Worm (Caenorhabditis elegans) whole organism, L4 larva: Measurements from ENCODE around the gene F07E5.9.

Experiments used
- fkh-10 ChIP-seq: fragments of 150-350 bp; optimal IDR thresholded peaks from 2 replicates; lab custom pipeline; 2014; ENCODE audit warnings: missing biosample characterization, missing genetic modification reagents, missing genetic modification characterization
- jun-1 ChIP-seq: fragments of 150-350 bp; optimal IDR thresholded peaks from 2 replicates; lab custom pipeline; 2014; ENCODE audit warnings: missing biosample characterization, missing genetic modification reagents, missing genetic modification characterization

DNA sequence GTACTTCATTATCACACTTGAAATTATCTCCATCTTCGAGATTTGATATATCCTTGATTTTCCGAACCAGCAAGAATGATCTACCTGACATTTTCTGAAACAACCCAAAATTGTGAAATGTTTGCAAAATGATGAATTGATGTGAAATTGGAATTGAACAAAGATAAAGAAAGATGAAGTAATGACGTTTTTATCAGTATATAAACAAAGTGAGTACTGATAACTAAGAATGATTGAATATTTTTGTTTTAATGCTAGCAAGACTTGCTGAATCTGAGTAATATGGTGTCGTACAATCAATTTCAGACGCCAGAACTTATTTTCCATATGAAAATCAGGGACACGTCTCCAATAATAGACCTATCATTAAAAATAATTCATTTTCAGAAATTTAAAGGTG is 41.8 kb upstream of the F07E5.9 start, which contains the start of gene math-37:
- TF ChIP-seq jun-1 (tag; lab: Kevin White, UChicago): no peak
- no peak for TF ChIP-seq fkh-10
